Worm (Caenorhabditis elegans) whole organism, L4/young adult: Measurements from ENCODE around the gene agt-1.

Source experiments
- W03F9.2 ChIP-seq: fragments of 150-350 bp; optimal IDR thresholded peaks from 2 replicates; lab custom pipeline; 2014; ENCODE audit warnings: missing biosample characterization, missing genetic modification characterization
- him-1 ChIP-seq: sonication (generic microtip); optimal IDR thresholded peaks from 2 replicates; lab custom pipeline; 2016; ENCODE audit warnings: missing genotype, missing genetic modification reagents, missing genetic modification characterization, missing compliant biosample characterization

- peak; percentile 27 for TF ChIP-seq W03F9.2 (tag; lab: Kevin White, UChicago)
- TF ChIP-seq him-1, result no peak
Observed at ce11 chrIV:13353143-13353773, 16.0 kb downstream of the agt-1 start, which contains the start of the genes rec-8 and mex-5.
